Worm (Caenorhabditis elegans) whole organism, late embryonic: ENCODE results near the gene Y39A1A.10.

Experiments
- F13H6.1 ChIP-seq: sonication (generic microtip); optimal IDR thresholded peaks from 2 replicates; lab custom pipeline; 2016; ENCODE audit warnings: missing genetic modification characterization, missing compliant biosample characterization
- ama-1 ChIP-seq: fragments of 150-350 bp; optimal IDR thresholded peaks from 2 replicates; lab custom pipeline; 2014
- ceh-22 ChIP-seq: sonication (generic microtip); optimal IDR thresholded peaks from 2 replicates; lab custom pipeline; 2017; ENCODE audit warnings: missing biosample characterization, missing genetic modification characterization
- ceh-45 ChIP-seq: fragments of 200-800 bp; sonication (Bioruptor generic); IDR thresholded peaks from 2 replicates; pipeline ENCODE4 v1.3.6; 2022; ENCODE audit warnings: missing genetic modification reagents, missing genetic modification characterization, missing compliant biosample characterization
- hlh-13 ChIP-seq: fragments of 200-800 bp; sonication (Bioruptor generic); optimal IDR thresholded peaks from 2 replicates; lab custom pipeline; 2018; ENCODE audit warnings: mild to moderate bottlenecking, missing genetic modification characterization, missing compliant biosample characterization
- lin-11 ChIP-seq: fragments of 200-800 bp; sonication (Bioruptor generic); optimal IDR thresholded peaks from 2 replicates; lab custom pipeline; 2018; ENCODE audit warnings: mild to moderate bottlenecking, missing genetic modification characterization, missing compliant biosample characterization
- pqm-1 ChIP-seq: sonication (generic microtip); optimal IDR thresholded peaks from 2 replicates; lab custom pipeline; 2016; ENCODE audit warnings: missing genetic modification characterization, missing compliant biosample characterization

- TF ChIP-seq pqm-1 (tag; lab: Kevin White, UChicago) (no peak), ceh-45 (GFP tag; lab: Robert Waterston, UW) (no peak), hlh-13 (GFP tag; lab: Kevin White, UChicago) (no peak), ama-1 (no peak), ceh-22 (tag; lab: Kevin White, UChicago) (no peak), lin-11 (tag; lab: Kevin White, UChicago) (no peak), F13H6.1 (no peak)
Measured at ce11 chrIII:10658394-10658793, 25.9 kb downstream of the Y39A1A.10 start.
